Worm (Caenorhabditis elegans) whole organism, L1 larva: ENCODE data around the gene rskd-1.

Source experiments
- fkh-10 ChIP-seq: sonication (generic microtip); optimal IDR thresholded peaks from 2 replicates; lab custom pipeline; 2017; ENCODE audit warnings: missing biosample characterization, missing genetic modification reagents, missing genetic modification characterization
- pag-3 ChIP-seq: sonication (generic microtip); optimal IDR thresholded peaks from 2 replicates; lab custom pipeline; 2017; ENCODE audit warnings: missing genetic modification characterization, mild to moderate bottlenecking, missing compliant biosample characterization, antibody characterized with exemption, borderline replicate concordance; ENCODE audit not compliant: insufficient read depth
- tbx-2 ChIP-seq: sonication (generic microtip); optimal IDR thresholded peaks from 2 replicates; lab custom pipeline; 2016; ENCODE audit warnings: missing genetic modification characterization, missing compliant biosample characterization

DNA sequence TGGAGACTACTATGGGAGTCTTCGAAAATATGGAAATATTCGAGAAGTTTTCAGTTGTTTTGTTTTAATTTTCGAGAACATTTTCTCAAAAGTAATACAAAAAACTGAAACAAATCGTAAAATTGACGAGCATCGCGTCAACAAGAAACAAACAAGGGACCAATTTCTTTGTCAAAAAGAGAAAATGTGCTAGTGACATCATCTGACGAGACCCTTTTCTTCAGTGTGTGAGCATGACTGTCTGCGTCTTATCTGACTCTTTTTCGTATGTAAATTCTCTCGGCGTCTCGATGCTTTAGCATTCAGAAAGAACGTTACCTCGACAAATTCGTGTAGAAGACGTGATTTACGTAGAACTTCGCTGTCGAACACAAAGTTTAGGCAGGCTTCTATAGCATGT is 748 bp downstream of the rskd-1 start:
- TF ChIP-seq pag-3 (tag; lab: Kevin White, UChicago) = no peak
- TF ChIP-seq tbx-2 (tag; lab: Kevin White, UChicago) = no peak
- no peak for TF ChIP-seq fkh-10
